Worm (Caenorhabditis elegans): ENCODE measurements around the gene ubc-9.

- TF ChIP-seq W03F9.2 (tag; optimal IDR thresholded peaks at IDR 0.05), result no peak
- TF ChIP-seq him-1 (tag; optimal IDR thresholded peaks at IDR 0.05), result no peak
These were observed 7.0 kb downstream of the ubc-9 start, which contains the start of gene col-111 for ce11 chrIV:4657874-4658273.
